Worm (Caenorhabditis elegans) whole organism, L2 larva: ENCODE measurements around the gene F23F1.5.
A peak's percentile ranks its signal among the peaks of the same experiment; 100 is the strongest.

ENCODE experiments used
- Y55F3AM.14 ChIP-seq: fragments of 200-800 bp; sonication (Bioruptor generic); optimal IDR thresholded peaks from 2 replicates; lab custom pipeline; 2018; ENCODE audit warnings: mild to moderate bottlenecking, missing genetic modification characterization, missing compliant biosample characterization
- blmp-1 ChIP-seq: sonication (generic microtip); optimal IDR thresholded peaks from 2 replicates; lab custom pipeline; 2017; ENCODE audit warnings: missing genetic modification characterization, mild to moderate bottlenecking, missing compliant biosample characterization, antibody characterized with exemption, moderate library complexity; ENCODE audit not compliant: insufficient read depth
- mab-5 ChIP-seq: fragments of 150-350 bp; optimal IDR thresholded peaks from 2 replicates; lab custom pipeline; 2014; ENCODE audit warnings: missing biosample characterization, missing genetic modification characterization
- nhr-25 ChIP-seq: fragments of 150-350 bp; sonication (generic microtip); optimal IDR thresholded peaks from 3 replicates; lab custom pipeline; 2014; ENCODE audit warnings: missing biosample characterization, missing genetic modification characterization
- nhr-6 ChIP-seq: fragments of 150-350 bp; optimal IDR thresholded peaks from 2 replicates; lab custom pipeline; 2014; ENCODE audit warnings: missing biosample characterization, missing genetic modification characterization
- unc-55 ChIP-seq: fragments of 150-350 bp; sonication (generic microtip); optimal IDR thresholded peaks from 3 replicates; lab custom pipeline; 2014; ENCODE audit warnings: missing biosample characterization, missing genetic modification reagents, missing genetic modification characterization

F23F1.5 gene

ce11 chrII:1334-1898 lies 30.0 kb downstream of the F23F1.5 start, which contains the start of gene 2L52.1:
2L52.1 (plus strand) TSS chrII:1848.
- peak; percentile 43 for TF ChIP-seq unc-55
- no peak for TF ChIP-seq mab-5 (tag; lab: Kevin White, UChicago)
- TF ChIP-seq nhr-6 = peak; percentile 95
- no peak for TF ChIP-seq blmp-1 (tag; lab: Kevin White, UChicago)
- TF ChIP-seq, all 48 proteins: peak for 2

ce11 chrII:586-985 lies 30.8 kb downstream of the F23F1.5 start:
- TF ChIP-seq nhr-25 (tag; lab: Kevin White, UChicago) (peak; percentile 13), nhr-6 (peak; percentile 89), Y55F3AM.14 (GFP tag; lab: Kevin White, UChicago) (no peak)
